Worm (Caenorhabditis elegans): ENCODE measurements around the gene nep-20.

The nep-20 gene

DNA sequence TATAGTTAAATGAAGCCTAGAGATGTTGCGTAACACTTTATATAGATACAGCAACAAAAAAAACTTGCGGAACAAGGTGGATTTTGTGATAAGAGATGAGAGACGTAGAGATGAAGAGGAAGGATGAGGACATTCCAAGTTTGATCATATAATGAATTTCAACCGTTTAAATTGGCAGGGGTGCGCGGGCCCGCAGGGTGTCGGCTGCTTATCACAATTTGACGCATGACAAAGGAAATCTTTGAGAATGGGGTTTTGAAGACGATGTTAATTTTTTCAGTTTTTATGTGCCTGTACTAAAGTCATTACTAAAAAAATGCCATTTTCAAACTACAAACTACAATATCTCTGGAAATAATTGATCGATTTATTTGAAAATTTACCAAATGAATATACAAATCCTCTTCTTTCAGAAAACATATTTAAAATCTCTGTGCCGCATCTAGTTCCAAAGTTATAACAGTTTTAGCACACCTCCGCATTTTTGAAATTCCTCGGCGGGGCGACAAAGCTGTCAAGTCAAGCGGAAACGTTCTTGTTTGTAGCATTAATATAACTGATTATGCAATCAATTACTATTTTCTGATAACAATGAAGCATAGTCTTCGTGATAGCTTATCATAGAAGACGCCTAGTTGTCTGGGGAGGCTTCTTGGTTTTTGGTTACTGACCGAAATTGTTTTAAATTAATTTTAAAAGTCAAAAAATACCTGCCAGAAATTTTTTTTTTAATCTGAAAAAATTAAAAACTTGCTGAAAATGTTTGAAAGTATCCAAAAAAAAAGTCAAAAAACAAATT lies 44.7 kb upstream of the nep-20 start:
- TF ChIP-seq lsy-12 (tag; optimal IDR thresholded peaks at IDR 0.05) (no peak), nhr-23 (tag; optimal IDR thresholded peaks at IDR 0.05) (no peak), elt-2 (tag; optimal IDR thresholded peaks at IDR 0.05) (peak; percentile 89), nhr-237 (tag; optimal IDR thresholded peaks at IDR 0.05) (no peak), snpc-4 (tag; optimal IDR thresholded peaks at IDR 0.05) (peak; percentile 57), lin-39 (tag; optimal IDR thresholded peaks at IDR 0.05) (no peak), unc-62 (GFP tag; optimal IDR thresholded peaks at IDR 0.05) (no peak), nhr-11 (tag; optimal IDR thresholded peaks at IDR 0.05) (no peak), ztf-11 (tag; optimal IDR thresholded peaks at IDR 0.05) (no peak), nhr-67 (tag; optimal IDR thresholded peaks at IDR 0.05) (no peak), elt-1 (tag; optimal IDR thresholded peaks at IDR 0.05) (no peak), sea-2 (GFP tag; optimal IDR thresholded peaks at IDR 0.05) (no peak), jun-1 (tag; optimal IDR thresholded peaks at IDR 0.05) (no peak), pqm-1 (tag; optimal IDR thresholded peaks at IDR 0.05) (peak; percentile 57), lin-15B (tag; optimal IDR thresholded peaks at IDR 0.05) (no peak), hmg-11 (tag; optimal IDR thresholded peaks at IDR 0.05) (no peak), mdl-1 (tag; optimal IDR thresholded peaks at IDR 0.05) (no peak), egl-27 (tag; optimal IDR thresholded peaks at IDR 0.05) (no peak), zag-1 (tag; optimal IDR thresholded peaks at IDR 0.05) (no peak), tbx-2 (tag; optimal IDR thresholded peaks at IDR 0.05) (no peak), nfya-1 (tag; optimal IDR thresholded peaks at IDR 0.05; ENCODE audit: insufficient read depth) (no peak), ceh-28 (tag; optimal IDR thresholded peaks at IDR 0.05) (no peak), ama-1 (optimal IDR thresholded peaks at IDR 0.05) (no peak), ZK546.5 (tag; optimal IDR thresholded peaks at IDR 0.05) (no peak), nhr-25 (tag; optimal IDR thresholded peaks at IDR 0.05) (no peak), eor-1 (tag; optimal IDR thresholded peaks at IDR 0.05) (no peak)

ce11 chrII:3439244-3439698 lies 43.9 kb upstream of the nep-20 start:
- TF ChIP-seq lin-39 (tag; optimal IDR thresholded peaks at IDR 0.05) (peak; percentile 56), fos-1 (tag; optimal IDR thresholded peaks at IDR 0.05) (no peak), nfya-1 (tag; optimal IDR thresholded peaks at IDR 0.05; ENCODE audit: insufficient read depth) (peak; percentile 15), elt-2 (tag; optimal IDR thresholded peaks at IDR 0.05) (peak; percentile 96), mml-1 (tag; optimal IDR thresholded peaks at IDR 0.05) (no peak), pqm-1 (tag; optimal IDR thresholded peaks at IDR 0.05) (peak; percentile 69), lsy-12 (tag; optimal IDR thresholded peaks at IDR 0.05) (no peak), nhr-28 (tag; optimal IDR thresholded peaks at IDR 0.05) (no peak)

ce11 chrII:3438280-3438679 lies 42.9 kb upstream of the nep-20 start:
- TF ChIP-seq ceh-9 (tag; optimal IDR thresholded peaks at IDR 0.05) (no peak), lsy-12 (tag; optimal IDR thresholded peaks at IDR 0.05) (no peak), egl-5 (tag; optimal IDR thresholded peaks at IDR 0.05) (no peak)

DNA sequence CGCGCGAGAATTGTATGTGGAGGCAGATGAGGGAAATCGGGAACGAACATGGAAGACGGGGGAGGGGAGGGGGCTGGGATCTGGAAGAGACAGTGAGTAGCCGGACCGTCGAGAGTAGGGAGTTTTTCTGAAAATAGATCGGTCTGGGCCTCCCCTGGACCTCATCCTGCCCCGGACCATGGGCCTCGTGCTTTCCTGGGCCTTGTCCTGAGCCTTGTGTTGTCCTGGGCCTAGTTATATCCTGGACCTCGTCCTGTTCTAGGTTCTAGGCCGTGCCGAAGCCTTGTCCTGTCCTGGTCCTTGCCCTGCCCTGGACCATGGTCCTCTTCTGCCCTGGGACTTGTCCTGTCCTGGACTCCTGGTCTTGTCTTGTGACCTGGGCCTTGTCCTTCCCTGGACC lies 42.0 kb upstream of the nep-20 start:
- no peak for TF ChIP-seq ceh-28 (tag; optimal IDR thresholded peaks at IDR 0.05)
- no peak for TF ChIP-seq ama-1 (optimal IDR thresholded peaks at IDR 0.05)
- TF ChIP-seq elt-1 (tag; optimal IDR thresholded peaks at IDR 0.05): no peak
- no peak for TF ChIP-seq nhr-25 (tag; optimal IDR thresholded peaks at IDR 0.05)
- TF ChIP-seq skn-1 (tag; optimal IDR thresholded peaks at IDR 0.05): no peak
- TF ChIP-seq R02D3.7 (tag; optimal IDR thresholded peaks at IDR 0.05): no peak
- no peak for TF ChIP-seq nfya-1 (tag; optimal IDR thresholded peaks at IDR 0.05; ENCODE audit: insufficient read depth)
- no peak for TF ChIP-seq fos-1 (tag; optimal IDR thresholded peaks at IDR 0.05)
- TF ChIP-seq ZK546.5 (tag; optimal IDR thresholded peaks at IDR 0.05): no peak
- no peak for TF ChIP-seq ztf-11 (tag; optimal IDR thresholded peaks at IDR 0.05)
- TF ChIP-seq nhr-67 (tag; optimal IDR thresholded peaks at IDR 0.05): no peak
- no peak for TF ChIP-seq ceh-16 (tag; optimal IDR thresholded peaks at IDR 0.05)
- TF ChIP-seq aly-2 (tag; optimal IDR thresholded peaks at IDR 0.05): no peak

- no peak for TF ChIP-seq hmg-11 (tag; optimal IDR thresholded peaks at IDR 0.05)
- TF ChIP-seq nhr-11 (tag; optimal IDR thresholded peaks at IDR 0.05): no peak
These were observed 41.0 kb upstream of the nep-20 start, which contains the start of gene skpo-2 for ce11 chrII:3436412-3436811. Gene skpo-2 (minus strand): TSS chrII:3436512.
